Worm (Caenorhabditis elegans): ENCODE measurements around the gene srh-33.

The srh-33 gene

ce11 chrV:457839-458238, 14.7 kb upstream of the srh-33 start:
- TF ChIP-seq R02D3.7 (tag; optimal IDR thresholded peaks at IDR 0.05) (no peak), nhr-10 (tag; optimal IDR thresholded peaks at IDR 0.05) (no peak), ces-1 (GFP tag; optimal IDR thresholded peaks at IDR 0.05) (no peak), zfp-2 (tag; optimal IDR thresholded peaks at IDR 0.05) (no peak), pqm-1 (tag; optimal IDR thresholded peaks at IDR 0.05) (peak; percentile 18), Y105C5A.15 (GFP tag; IDR thresholded peaks at IDR 0.05) (no peak), ZK337.2 (GFP tag; IDR thresholded peaks at IDR 0.05) (no peak), ceh-44 (GFP tag; IDR thresholded peaks at IDR 0.05) (no peak), dve-1 (tag; optimal IDR thresholded peaks at IDR 0.05; ENCODE audit: insufficient read depth) (peak; percentile 23), pha-4 (GFP tag; IDR thresholded peaks at IDR 0.05) (no peak), pha-4 (tag; optimal IDR thresholded peaks at IDR 0.05) (no peak), vab-7 (GFP tag; IDR thresholded peaks at IDR 0.05) (no peak), daf-16 (GFP tag; optimal IDR thresholded peaks at IDR 0.05) (no peak), daf-16 (tag; optimal IDR thresholded peaks at IDR 0.05) (peak; percentile 62), hif-1 (tag; optimal IDR thresholded peaks at IDR 0.05) (no peak), F37D6.2 (tag; optimal IDR thresholded peaks at IDR 0.05) (no peak), ZK546.5 (tag; optimal IDR thresholded peaks at IDR 0.05) (no peak), aha-1 (tag) (no peak), zfp-3 (GFP tag; conservative IDR thresholded peaks at IDR 0.05) (no peak), dmd-8 (GFP tag; IDR thresholded peaks at IDR 0.05) (no peak), mxl-3 (GFP tag; optimal IDR thresholded peaks at IDR 0.05) (no peak), tag-97 (GFP tag; IDR thresholded peaks at IDR 0.05) (no peak), nhr-28 (tag; optimal IDR thresholded peaks at IDR 0.05) (peak; percentile 36), aly-2 (tag; optimal IDR thresholded peaks at IDR 0.05) (no peak), nhr-25 (tag; optimal IDR thresholded peaks at IDR 0.05; ENCODE audit: borderline replicate concordance, insufficient read depth) (no peak), lir-3 (tag; optimal IDR thresholded peaks at IDR 0.05) (no peak), nhr-6 (tag; optimal IDR thresholded peaks at IDR 0.05) (no peak), ctbp-1 (GFP tag; IDR thresholded peaks at IDR 0.05) (no peak), zag-1 (tag; optimal IDR thresholded peaks at IDR 0.05) (no peak), daf-8 (GFP tag; IDR thresholded peaks at IDR 0.05) (no peak), arid-1 (GFP tag; conservative IDR thresholded peaks at IDR 0.05) (no peak), nhr-76 (tag; optimal IDR thresholded peaks at IDR 0.05) (no peak), F26F4.8 (GFP tag; conservative IDR thresholded peaks at IDR 0.05) (no peak)

DNA sequence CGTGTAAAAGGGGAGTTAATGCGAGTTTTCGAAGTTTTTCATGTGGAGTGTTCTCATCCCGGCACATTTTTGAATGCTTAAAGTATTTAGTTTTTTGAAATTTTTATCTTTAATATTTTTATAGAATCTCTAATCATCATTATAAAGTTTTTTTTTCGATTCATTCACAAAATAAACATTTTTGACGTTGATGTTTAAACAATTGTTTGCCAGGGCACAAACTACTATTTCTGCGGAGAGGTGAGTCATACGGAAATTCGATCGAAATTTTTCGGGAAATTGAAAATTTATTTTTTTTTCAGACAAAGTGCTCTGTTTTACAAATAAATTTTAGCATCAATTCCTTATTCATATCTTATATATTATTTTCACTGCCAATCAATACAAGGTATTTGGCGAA, 10.5 kb upstream of the srh-33 start, which contains the start of gene nhr-98:
Gene nhr-98, plus strand, starts transcription at position 301 of the 400 bp plus-strand sequence.
- TF ChIP-seq aha-1 (tag) (peak; percentile 53), zip-2 (tag; optimal IDR thresholded peaks at IDR 0.05) (no peak), attf-4 (tag; optimal IDR thresholded peaks at IDR 0.05) (no peak), tra-1 (GFP tag; IDR thresholded peaks at IDR 0.05) (no peak), dpl-1 (GFP tag; optimal IDR thresholded peaks at IDR 0.05) (no peak), nhr-6 (tag; optimal IDR thresholded peaks at IDR 0.05) (no peak), D1046.2 (GFP tag; IDR thresholded peaks at IDR 0.05) (no peak), aly-2 (tag; optimal IDR thresholded peaks at IDR 0.05) (no peak)

- TF ChIP-seq nhr-48 (tag; optimal IDR thresholded peaks at IDR 0.05) (no peak), unc-62 (GFP tag; optimal IDR thresholded peaks at IDR 0.05 in 1 of 2) (peak in 1 of 2 experiments; percentile 25), unc-62 (tag; optimal IDR thresholded peaks at IDR 0.05) (no peak), nhr-237 (tag; optimal IDR thresholded peaks at IDR 0.05) (no peak), dve-1 (tag; optimal IDR thresholded peaks at IDR 0.05; ENCODE audit: insufficient read depth) (peak; percentile 5), ctbp-1 (GFP tag; IDR thresholded peaks at IDR 0.05) (no peak), ceh-62 (tag; optimal IDR thresholded peaks at IDR 0.05) (no peak), php-3 (GFP tag; IDR thresholded peaks at IDR 0.05) (0 out of 2 replicates have a peak, but pooled peaks have one; percentile 21), daf-16 (GFP tag; optimal IDR thresholded peaks at IDR 0.05) (no peak), daf-16 (tag; optimal IDR thresholded peaks at IDR 0.05) (peak; percentile 67), nhr-28 (tag; optimal IDR thresholded peaks at IDR 0.05) (peak; percentile 46)
These were observed 7.8 kb upstream of the srh-33 start, which contains the start of gene nhr-123 for ce11 chrV:450757-451501. Gene nhr-123 (plus strand): TSS chrV:451451.
